Worm (Caenorhabditis elegans) whole organism, L3 larva: ENCODE data around the gene Y97E10AR.3.

Experiments used
- ceh-28 ChIP-seq: fragments of 150-350 bp; optimal IDR thresholded peaks from 2 replicates; lab custom pipeline; 2014; ENCODE audit warnings: missing biosample characterization, missing genetic modification reagents, missing genetic modification characterization
- elt-1 ChIP-seq: fragments of 150-350 bp; optimal IDR thresholded peaks from 2 replicates; lab custom pipeline; 2014; ENCODE audit warnings: missing biosample characterization, missing genetic modification characterization
- elt-2 ChIP-seq: sonication (generic microtip); optimal IDR thresholded peaks from 2 replicates; lab custom pipeline; 2016; ENCODE audit warnings: missing genetic modification reagents, mild to moderate bottlenecking, missing genetic modification characterization, missing compliant biosample characterization

ce11 chrV:8010846-8011245, 3.5 kb upstream of the Y97E10AR.3 start, which contains the start of gene lmtr-2:
- no peak for TF ChIP-seq elt-2 (tag; lab: Kevin White, UChicago)
- no peak for TF ChIP-seq elt-1 (tag; lab: Kevin White, UChicago)
- TF ChIP-seq ceh-28, result no peak
